Worm (Caenorhabditis elegans) whole organism, L3 larva: Measurements from ENCODE around the gene F11E6.11.

Experiments
- aly-2 ChIP-seq: fragments of 150-350 bp; optimal IDR thresholded peaks from 2 replicates; lab custom pipeline; 2014; ENCODE audit warnings: missing biosample characterization, missing genetic modification characterization
- ama-1 ChIP-seq: fragments of 150-350 bp; optimal IDR thresholded peaks from 2 replicates; lab custom pipeline; 2018
- daf-12 ChIP-seq: fragments of 150-350 bp; optimal IDR thresholded peaks from 2 replicates; lab custom pipeline; 2014; ENCODE audit warnings: missing biosample characterization, missing genetic modification reagents, missing genetic modification characterization
- egl-27 ChIP-seq: sonication (generic microtip); optimal IDR thresholded peaks from 4 replicates; lab custom pipeline; 2017; ENCODE audit warnings: missing biosample characterization, missing genetic modification reagents, missing genetic modification characterization
- elt-3 ChIP-seq, 3 experiments: fragments of 150-350 bp in 1 of 3; sonication (generic microtip) in 2 of 3; optimal IDR thresholded peaks; 2 replicates in 2 of 3; 4 replicates in 1 of 3; lab custom pipeline; 2014 to 2017; ENCODE audit warnings: missing biosample characterization in 3 of 3, missing genetic modification characterization in 3 of 3
- jun-1 ChIP-seq: fragments of 150-350 bp; optimal IDR thresholded peaks from 2 replicates; lab custom pipeline; 2014; ENCODE audit warnings: missing biosample characterization, missing genetic modification reagents, missing genetic modification characterization
- nfya-1 ChIP-seq: sonication (generic microtip); optimal IDR thresholded peaks from 2 replicates; lab custom pipeline; 2017; ENCODE audit warnings: missing genetic modification characterization, mild to moderate bottlenecking, missing compliant biosample characterization, antibody characterized with exemption, moderate library complexity; ENCODE audit not compliant: insufficient read depth
- nhr-11 ChIP-seq: fragments of 150-350 bp; optimal IDR thresholded peaks from 2 replicates; lab custom pipeline; 2014; ENCODE audit warnings: missing biosample characterization, missing genetic modification characterization
- nhr-25 ChIP-seq: sonication (generic microtip); optimal IDR thresholded peaks from 2 replicates; lab custom pipeline; 2017; ENCODE audit warnings: missing biosample characterization, missing genetic modification characterization
- nhr-77 ChIP-seq: fragments of 150-350 bp; optimal IDR thresholded peaks from 2 replicates; lab custom pipeline; 2014; ENCODE audit warnings: missing biosample characterization, missing genetic modification characterization
- skn-1 ChIP-seq: fragments of 150-350 bp; optimal IDR thresholded peaks from 2 replicates; lab custom pipeline; 2014; ENCODE audit warnings: missing biosample characterization, missing genetic modification characterization
- snpc-4 ChIP-seq: fragments of 150-350 bp; optimal IDR thresholded peaks from 2 replicates; lab custom pipeline; 2014; ENCODE audit warnings: missing biosample characterization, missing genetic modification characterization
- unc-62 ChIP-seq: fragments of 150-350 bp; sonication (generic microtip); optimal IDR thresholded peaks from 4 replicates; lab custom pipeline; 2014; ENCODE audit warnings: missing biosample characterization, missing genetic modification reagents, missing genetic modification characterization

DNA sequence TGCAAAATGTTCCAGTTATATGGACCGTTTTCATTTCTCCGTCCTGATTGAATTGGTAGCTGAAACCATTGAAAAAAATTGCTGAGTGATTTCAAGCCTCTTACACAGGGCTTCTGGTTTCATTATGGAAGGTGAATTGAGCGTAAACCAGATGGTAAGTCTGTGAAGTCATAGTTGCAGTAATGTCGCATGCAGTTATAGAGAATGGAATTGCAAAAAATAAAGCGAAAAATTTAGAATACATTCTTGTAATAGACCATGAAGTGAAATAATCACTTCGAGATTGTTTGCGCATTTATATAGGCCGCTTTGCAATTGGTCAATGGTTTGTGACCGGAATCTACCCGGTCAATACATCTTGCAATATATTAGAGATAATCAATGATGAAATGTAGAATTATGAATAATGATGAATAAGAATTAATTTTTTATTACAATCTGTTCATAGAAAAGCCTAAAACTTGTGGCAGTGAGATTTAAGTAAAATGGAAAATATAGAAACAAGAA is 27.5 kb downstream of the F11E6.11 start, which contains the start of gene F11E6.4:
- TF ChIP-seq daf-12 (tag; lab: Kevin White, UChicago) (no peak), elt-3 (tag; optimal IDR thresholded peaks at IDR 0.05; lab: Kevin White, UChicago) (no peak), nfya-1 (no peak), jun-1 (no peak), ama-1 (peak; percentile 62), skn-1 (tag; lab: Kevin White, UChicago) (no peak), nhr-77 (tag; lab: Kevin White, UChicago) (no peak), nhr-25 (tag; lab: Kevin White, UChicago) (peak; percentile 63), unc-62 (no peak), nhr-11 (tag; lab: Kevin White, UChicago) (no peak), snpc-4 (tag; lab: Kevin White, UChicago) (no peak), aly-2 (tag; lab: Kevin White, UChicago) (no peak), egl-27 (tag; lab: Kevin White, UChicago) (no peak)
